Fruit fly (Drosophila melanogaster) whole organism, prepupa: ENCODE data around the gene LUBEL.

ENCODE experiments used
- Blimp-1 ChIP-seq: fragments of 200-800 bp; sonication (Bioruptor generic); optimal IDR thresholded peaks from 3 replicates; lab custom pipeline; 2017; ENCODE audit warnings: missing biosample characterization, missing genetic modification characterization, mild to moderate bottlenecking, moderate library complexity, missing genetic modification reagents
- CG10631 ChIP-seq: fragments of 200-800 bp; sonication (Bioruptor generic); optimal IDR thresholded peaks from 2 replicates; lab custom pipeline; 2016; ENCODE audit warnings: missing biosample characterization, missing genetic modification characterization
- CG10669 ChIP-seq: fragments of 200-800 bp; sonication (Bioruptor generic); optimal IDR thresholded peaks from 3 replicates; lab custom pipeline; 2018; ENCODE audit warnings: missing biosample characterization, mild to moderate bottlenecking, missing genetic modification characterization, moderate library complexity
- CG11294 ChIP-seq: fragments of 200-800 bp; sonication (Bioruptor generic); IDR thresholded peaks from 2 replicates; pipeline ENCODE4 v1.3.6; 2022; ENCODE audit warnings: missing biosample characterization, missing genetic modification characterization
- CG11902 ChIP-seq: fragments of 200-800 bp; sonication (Bioruptor generic); optimal IDR thresholded peaks from 3 replicates; lab custom pipeline; 2016; ENCODE audit warnings: missing biosample characterization, missing genetic modification characterization
- CG15336 ChIP-seq: fragments of 200-800 bp; sonication (Bioruptor generic); IDR thresholded peaks from 2 replicates; pipeline ENCODE4 v1.3.6; 2022; ENCODE audit warnings: missing biosample characterization, missing genetic modification characterization
- CG1621 ChIP-seq: fragments of 200-800 bp; sonication (Bioruptor generic); optimal IDR thresholded peaks from 3 replicates; lab custom pipeline; 2018; ENCODE audit warnings: missing biosample characterization, mild to moderate bottlenecking, missing genetic modification characterization
- CG16779 ChIP-seq: fragments of 200-800 bp; sonication (Bioruptor generic); optimal IDR thresholded peaks from 3 replicates; lab custom pipeline; 2017; ENCODE audit warnings: missing biosample characterization, mild to moderate bottlenecking, missing genetic modification characterization
- CG3032 ChIP-seq: fragments of 200-800 bp; optimal IDR thresholded peaks from 2 replicates; lab custom pipeline; 2019; ENCODE audit warnings: missing biosample characterization, mild to moderate bottlenecking, missing genetic modification characterization, moderate library complexity
- CG32006 ChIP-seq: fragments of 200-800 bp; sonication (Bioruptor generic); optimal IDR thresholded peaks from 3 replicates; lab custom pipeline; 2017; ENCODE audit warnings: missing biosample characterization, mild to moderate bottlenecking, missing genetic modification characterization
- CG3919 ChIP-seq: fragments of 200-800 bp; sonication (Bioruptor generic); optimal IDR thresholded peaks from 3 replicates; lab custom pipeline; 2016; ENCODE audit warnings: missing biosample characterization, missing genetic modification characterization
- CG4318 ChIP-seq: fragments of 200-800 bp; sonication (Bioruptor generic); optimal IDR thresholded peaks from 3 replicates; lab custom pipeline; 2017; ENCODE audit warnings: missing biosample characterization, mild to moderate bottlenecking, missing genetic modification characterization
- CG6163 ChIP-seq: fragments of 200-800 bp; sonication (Bioruptor generic); IDR thresholded peaks from 3 replicates; pipeline ENCODE4 v1.3.6; 2022; ENCODE audit warnings: missing biosample characterization, missing genetic modification characterization
- CG6276 ChIP-seq: fragments of 200-800 bp; sonication (Bioruptor generic); optimal IDR thresholded peaks from 2 replicates; lab custom pipeline; 2017; ENCODE audit warnings: missing biosample characterization, mild to moderate bottlenecking, missing genetic modification characterization
- CG6792 ChIP-seq: fragments of 200-800 bp; sonication (Bioruptor generic); optimal IDR thresholded peaks from 3 replicates; lab custom pipeline; 2016; ENCODE audit warnings: missing biosample characterization, missing genetic modification characterization
- CG6854 ChIP-seq: fragments of 200-800 bp; sonication (Bioruptor generic); optimal IDR thresholded peaks from 2 replicates; lab custom pipeline; 2017; ENCODE audit warnings: missing biosample characterization, mild to moderate bottlenecking, missing genetic modification characterization
- CG7368 ChIP-seq: fragments of 200-800 bp; sonication (Bioruptor generic); optimal IDR thresholded peaks from 3 replicates; lab custom pipeline; 2016; ENCODE audit warnings: missing biosample characterization, missing genetic modification characterization
- CG8119 ChIP-seq: fragments of 200-800 bp; sonication (Bioruptor generic); IDR thresholded peaks from 3 replicates; pipeline ENCODE4 v1.3.6; 2022; ENCODE audit warnings: missing biosample characterization, missing genetic modification characterization
- CG8319 ChIP-seq: fragments of 200-800 bp; sonication (Bioruptor generic); optimal IDR thresholded peaks from 3 replicates; lab custom pipeline; 2016; ENCODE audit warnings: missing biosample characterization, missing genetic modification characterization
- CG8632 ChIP-seq: fragments of 200-800 bp; sonication (Bioruptor generic); optimal IDR thresholded peaks from 3 replicates; lab custom pipeline; 2016; ENCODE audit warnings: missing biosample characterization, missing genetic modification characterization
- Eip75B ChIP-seq: fragments of 200-800 bp; sonication (Bioruptor generic); optimal IDR thresholded peaks from 3 replicates; lab custom pipeline; 2016; ENCODE audit warnings: missing biosample characterization, missing genetic modification characterization
- Eip78C ChIP-seq: fragments of 200-800 bp; sonication (Bioruptor generic); peaks from one replicate; lab custom pipeline; 2016; ENCODE audit warnings: missing biosample characterization, missing genetic modification characterization
- Ets21C ChIP-seq: fragments of 200-800 bp; sonication (Bioruptor generic); optimal IDR thresholded peaks from 3 replicates; lab custom pipeline; 2016; ENCODE audit warnings: missing biosample characterization, missing genetic modification characterization
- Ets96B ChIP-seq: fragments of 200-800 bp; optimal IDR thresholded peaks from 2 replicates; lab custom pipeline; 2019; ENCODE audit warnings: missing biosample characterization, mild to moderate bottlenecking, missing genetic modification characterization, moderate library complexity
- Gug ChIP-seq: fragments of 200-800 bp; sonication (Bioruptor generic); IDR thresholded peaks from 2 replicates; pipeline ENCODE4 v1.3.6; 2022; ENCODE audit warnings: missing biosample characterization, missing genetic modification characterization
- Hr38 ChIP-seq: sonication (Bioruptor generic); optimal IDR thresholded peaks from 2 replicates; lab custom pipeline; 2016; ENCODE audit warnings: missing biosample characterization, missing genetic modification characterization
- Hr4 ChIP-seq: fragments of 200-800 bp; sonication (Bioruptor generic); optimal IDR thresholded peaks from 3 replicates; lab custom pipeline; 2016; ENCODE audit warnings: missing biosample characterization, missing genetic modification characterization
- Lpt ChIP-seq: fragments of 200-800 bp; sonication (Bioruptor generic); optimal IDR thresholded peaks from 3 replicates; lab custom pipeline; 2016; ENCODE audit warnings: missing biosample characterization, missing genetic modification characterization
- Met ChIP-seq: fragments of 200-800 bp; sonication (Bioruptor generic); optimal IDR thresholded peaks from 3 replicates; lab custom pipeline; 2016; ENCODE audit warnings: missing biosample characterization, missing genetic modification characterization
- OdsH ChIP-seq: fragments of 200-800 bp; sonication (Bioruptor generic); optimal IDR thresholded peaks from 3 replicates; lab custom pipeline; 2016; ENCODE audit warnings: missing biosample characterization, missing genetic modification characterization
- Smox ChIP-seq: fragments of 200-800 bp; sonication (Bioruptor generic); optimal IDR thresholded peaks from 3 replicates; lab custom pipeline; 2016; ENCODE audit warnings: missing biosample characterization, missing genetic modification characterization
- Sox102F ChIP-seq: fragments of 200-800 bp; sonication (Bioruptor generic); optimal IDR thresholded peaks from 2 replicates; lab custom pipeline; 2016; ENCODE audit warnings: missing biosample characterization, mild to moderate bottlenecking, missing genetic modification characterization
- Sox14 ChIP-seq: fragments of 200-800 bp; sonication (Bioruptor generic); optimal IDR thresholded peaks from 3 replicates; lab custom pipeline; 2016; ENCODE audit warnings: missing biosample characterization, missing genetic modification characterization
- Sox15 ChIP-seq: fragments of 200-800 bp; sonication (Bioruptor generic); optimal IDR thresholded peaks from 3 replicates; lab custom pipeline; 2016; ENCODE audit warnings: missing biosample characterization, missing genetic modification characterization
- achi ChIP-seq: fragments of 200-800 bp; sonication (Bioruptor generic); optimal IDR thresholded peaks from 3 replicates; lab custom pipeline; 2016; ENCODE audit warnings: missing biosample characterization, missing genetic modification characterization
- acj6 ChIP-seq: fragments of 200-800 bp; sonication (Bioruptor generic); optimal IDR thresholded peaks from 3 replicates; lab custom pipeline; 2016; ENCODE audit warnings: missing biosample characterization, missing genetic modification characterization
- cyc ChIP-seq: fragments of 200-800 bp; sonication (Bioruptor generic); optimal IDR thresholded peaks from 3 replicates; lab custom pipeline; 2016; ENCODE audit warnings: missing biosample characterization, missing genetic modification characterization
- dac ChIP-seq: fragments of 200-800 bp; sonication (Bioruptor generic); optimal IDR thresholded peaks from 2 replicates; lab custom pipeline; 2017; ENCODE audit warnings: missing biosample characterization, mild to moderate bottlenecking, missing genetic modification characterization
- eg ChIP-seq: fragments of 200-800 bp; sonication (Bioruptor generic); IDR thresholded peaks from 3 replicates; pipeline ENCODE4 v1.3.6; 2022; ENCODE audit warnings: missing biosample characterization, missing genetic modification characterization
- esn ChIP-seq: fragments of 200-800 bp; sonication (Bioruptor generic); optimal IDR thresholded peaks from 2 replicates; lab custom pipeline; 2016; ENCODE audit warnings: missing biosample characterization, mild to moderate bottlenecking, missing genetic modification characterization, moderate library complexity
- fd59A ChIP-seq: fragments of 200-800 bp; sonication (Bioruptor generic); optimal IDR thresholded peaks from 2 replicates; lab custom pipeline; 2017; ENCODE audit warnings: missing biosample characterization, mild to moderate bottlenecking, missing genetic modification characterization, missing genetic modification reagents
- fd85E ChIP-seq: fragments of 200-800 bp; sonication (Bioruptor generic); optimal IDR thresholded peaks from 3 replicates; lab custom pipeline; 2016; ENCODE audit warnings: missing biosample characterization, missing genetic modification characterization
- fkh ChIP-seq: fragments of 200-800 bp; sonication (Bioruptor generic); optimal IDR thresholded peaks from 3 replicates; lab custom pipeline; 2017; ENCODE audit warnings: missing biosample characterization, mild to moderate bottlenecking, missing genetic modification characterization, moderate library complexity
- lz ChIP-seq: fragments of 200-800 bp; sonication (Bioruptor generic); optimal IDR thresholded peaks from 3 replicates; lab custom pipeline; 2016; ENCODE audit warnings: missing biosample characterization, missing genetic modification characterization
- net ChIP-seq: fragments of 200-800 bp; sonication (Bioruptor generic); optimal IDR thresholded peaks from 3 replicates; lab custom pipeline; 2016; ENCODE audit warnings: missing biosample characterization, missing genetic modification characterization
- pdm3 ChIP-seq: fragments of 200-800 bp; sonication (Bioruptor generic); optimal IDR thresholded peaks from 3 replicates; lab custom pipeline; 2016; ENCODE audit warnings: missing biosample characterization, missing genetic modification characterization
- spab ChIP-seq: fragments of 200-800 bp; sonication (Bioruptor generic); optimal IDR thresholded peaks from 2 replicates; lab custom pipeline; 2017; ENCODE audit warnings: missing biosample characterization, mild to moderate bottlenecking, missing genetic modification characterization, missing genetic modification reagents
- svp ChIP-seq: fragments of 200-800 bp; sonication (Bioruptor generic); peaks from one replicate; lab custom pipeline; 2016; ENCODE audit warnings: missing biosample characterization, missing genetic modification characterization
- topi ChIP-seq: fragments of 200-800 bp; sonication (Bioruptor generic); optimal IDR thresholded peaks from 3 replicates; lab custom pipeline; 2016; ENCODE audit warnings: missing biosample characterization, missing genetic modification characterization

Gene LUBEL

DNA sequence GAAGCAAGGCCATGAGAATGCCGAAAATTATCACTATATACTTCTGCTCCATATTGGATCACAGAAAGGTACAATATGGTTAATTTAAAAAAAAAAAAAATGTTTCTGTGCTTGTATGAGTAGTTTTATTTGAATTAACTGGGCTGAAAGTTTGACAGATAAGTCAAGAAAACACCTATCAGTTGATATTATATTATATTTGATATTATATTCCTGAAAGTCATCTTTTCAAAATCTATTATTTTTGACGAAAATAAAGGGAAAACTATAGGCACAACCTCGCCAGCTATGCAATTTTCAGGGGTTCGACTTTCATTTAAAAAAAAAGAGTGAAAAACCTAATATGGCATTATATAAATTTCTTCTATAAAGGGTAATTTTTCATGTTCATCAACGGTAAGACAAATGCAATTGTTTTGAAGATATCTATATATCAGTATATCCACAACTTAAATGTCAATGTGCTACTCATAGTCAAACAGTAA is 26.2 kb upstream of the LUBEL start, which contains the start of the genes nrv2 and CG43610:
Gene nrv2, minus strand, starts transcription at position 101 of the 485 bp plus-strand sequence.
Gene CG43610, plus strand, starts transcription at position 435 of the 485 bp plus-strand sequence.
- TF ChIP-seq Lpt (GFP tag; lab: Kevin White, UChicago) (no peak), CG10631 (GFP tag; lab: Kevin White, UChicago) (no peak), CG32006 (GFP tag; lab: Kevin White, UChicago) (no peak), Eip75B (GFP tag; lab: Kevin White, UChicago) (no peak), Ets21C (GFP tag; lab: Kevin White, UChicago) (no peak), fkh (GFP tag; lab: Kevin White, UChicago) (no peak), fd85E (GFP tag; lab: Kevin White, UChicago) (no peak), CG11902 (GFP tag; lab: Kevin White, UChicago) (no peak), lz (GFP tag; lab: Kevin White, UChicago) (no peak), Sox15 (GFP tag; lab: Kevin White, UChicago) (no peak), CG8319 (GFP tag; lab: Kevin White, UChicago) (no peak), eg (GFP tag; lab: Robert Waterston, UW) (no peak), cyc (no peak), fd59A (GFP tag; lab: Kevin White, UChicago) (no peak), CG6163 (no peak), spab (GFP tag; lab: Kevin White, UChicago) (no peak), CG8632 (GFP tag; lab: Kevin White, UChicago) (no peak), Eip78C (GFP tag; lab: Kevin White, UChicago) (no peak), Gug (GFP tag; lab: Robert Waterston, UW) (no peak), Hr38 (GFP tag; lab: Kevin White, UChicago) (no peak)

DNA sequence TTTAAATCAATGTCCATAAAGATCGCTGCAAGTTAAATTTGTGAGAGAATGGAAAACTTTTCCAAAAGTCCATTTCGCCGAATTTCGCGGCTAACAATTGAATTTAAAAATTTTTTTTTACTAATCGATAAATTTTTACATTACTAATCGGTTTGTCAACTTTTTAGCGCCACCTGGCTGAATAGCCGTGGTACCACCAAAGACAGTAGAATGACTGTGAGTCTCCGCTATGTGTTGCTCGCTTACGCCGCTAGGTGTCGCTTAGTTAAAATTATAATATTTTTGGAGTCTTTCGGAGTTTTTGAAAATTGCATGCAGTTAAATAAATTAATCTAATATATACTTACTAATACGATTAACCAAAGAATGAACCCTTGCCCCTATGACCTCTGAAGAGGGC is 24.9 kb upstream of the LUBEL start:
- no peak for TF ChIP-seq eg (GFP tag; lab: Robert Waterston, UW)
- TF ChIP-seq CG4318: no peak
- no peak for TF ChIP-seq CG11902 (GFP tag; lab: Kevin White, UChicago)
- no peak for TF ChIP-seq Eip75B (GFP tag; lab: Kevin White, UChicago)
- peak; percentile 5 for TF ChIP-seq pdm3
- TF ChIP-seq OdsH (GFP tag; lab: Kevin White, UChicago): no peak
- no peak for TF ChIP-seq Hr4 (GFP tag; lab: Kevin White, UChicago)
- no peak for TF ChIP-seq CG10631 (GFP tag; lab: Kevin White, UChicago)
- TF ChIP-seq CG16779 (tag; lab: Kevin White, UChicago): no peak
- no peak for TF ChIP-seq Blimp-1 (GFP tag; lab: Kevin White, UChicago)
- no peak for TF ChIP-seq Met (GFP tag; lab: Kevin White, UChicago)
- TF ChIP-seq Smox (GFP tag; lab: Kevin White, UChicago): peak; percentile 1
- no peak for TF ChIP-seq CG3919
- no peak for TF ChIP-seq CG3032 (tag; lab: Kevin White, UChicago)
- TF ChIP-seq Sox14 (GFP tag; lab: Kevin White, UChicago): peak; percentile 38
- peak; percentile 12 for TF ChIP-seq fkh (GFP tag; lab: Kevin White, UChicago)
- no peak for TF ChIP-seq CG6854 (GFP tag; lab: Kevin White, UChicago)
- no peak for TF ChIP-seq Sox15 (GFP tag; lab: Kevin White, UChicago)
- TF ChIP-seq dac: no peak
- no peak for TF ChIP-seq net (GFP tag; lab: Kevin White, UChicago)
- TF ChIP-seq CG8119: no peak
- TF ChIP-seq Ets21C (GFP tag; lab: Kevin White, UChicago): peak; percentile 11
- TF ChIP-seq CG11294 (GFP tag; lab: Robert Waterston, UW): no peak
- TF ChIP-seq CG6163: no peak
- no peak for TF ChIP-seq CG6276 (GFP tag; lab: Kevin White, UChicago)
- TF ChIP-seq CG10669 (GFP tag; lab: Kevin White, UChicago): no peak
- TF ChIP-seq CG8632 (GFP tag; lab: Kevin White, UChicago): no peak
- no peak for TF ChIP-seq CG6792
- TF ChIP-seq CG1621: no peak
- no peak for TF ChIP-seq Sox102F (GFP tag; lab: Kevin White, UChicago)
- peak; percentile 36 for TF ChIP-seq lz (GFP tag; lab: Kevin White, UChicago)
- TF ChIP-seq achi: no peak
- no peak for TF ChIP-seq CG15336 (GFP tag; lab: Robert Waterston, UW)
- peak; percentile 41 for TF ChIP-seq esn (GFP tag; lab: Kevin White, UChicago)
- no peak for TF ChIP-seq fd85E (GFP tag; lab: Kevin White, UChicago)
- no peak for TF ChIP-seq acj6 (GFP tag; lab: Kevin White, UChicago)
- TF ChIP-seq CG7368: no peak
- TF ChIP-seq svp (GFP tag; lab: Kevin White, UChicago): no peak
- no peak for TF ChIP-seq topi
- no peak for TF ChIP-seq Ets96B
- no peak for TF ChIP-seq Hr38 (GFP tag; lab: Kevin White, UChicago)
